Worm (Caenorhabditis elegans): ENCODE results near the gene ttr-20.

DNA sequence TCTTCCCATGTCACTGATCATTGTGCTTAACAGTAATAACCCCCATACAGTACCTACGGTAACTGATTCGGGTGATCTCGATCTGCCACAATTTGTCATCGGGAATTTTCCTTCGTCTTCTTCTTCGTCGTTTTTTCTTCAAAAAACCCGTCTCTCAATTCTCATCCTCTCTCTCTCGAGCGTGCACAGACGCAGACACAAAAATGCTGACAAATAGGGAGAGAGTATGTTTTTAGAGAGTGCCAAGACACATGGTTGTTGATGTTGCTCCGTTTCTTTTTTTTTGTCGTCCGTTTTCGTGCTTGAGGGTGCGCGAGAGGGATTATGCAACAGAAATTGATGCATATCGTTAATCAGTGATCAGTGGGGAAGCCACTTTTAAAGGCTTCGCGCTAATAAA is 31.2 kb upstream of the ttr-20 start:
- no peak for TF ChIP-seq hlh-6 (tag; optimal IDR thresholded peaks at IDR 0.05)
- no peak for TF ChIP-seq pqm-1 (tag; optimal IDR thresholded peaks at IDR 0.05)
- TF ChIP-seq ama-1 (optimal IDR thresholded peaks at IDR 0.05): no peak
- TF ChIP-seq fkh-10 (GFP tag; optimal IDR thresholded peaks at IDR 0.05): no peak
- no peak for TF ChIP-seq ceh-34 (tag; optimal IDR thresholded peaks at IDR 0.05)
- TF ChIP-seq C08G9.2 (tag; optimal IDR thresholded peaks at IDR 0.05): no peak
- TF ChIP-seq odd-2 (tag; optimal IDR thresholded peaks at IDR 0.05): no peak
- no peak for TF ChIP-seq ets-4 (tag; optimal IDR thresholded peaks at IDR 0.05)
- no peak for TF ChIP-seq lin-11 (tag; optimal IDR thresholded peaks at IDR 0.05)
- TF ChIP-seq ceh-2 (tag; optimal IDR thresholded peaks at IDR 0.05): no peak

All from whole organism, late embryonic.